Fruit fly (Drosophila melanogaster) whole organism, embryonic: ENCODE data around the gene CG34282.

Experiments used
- C15 ChIP-seq: fragments of 200-800 bp; sonication (Bioruptor generic); IDR thresholded peaks from 3 replicates; pipeline ENCODE4 v1.3.6; 2022; ENCODE audit warnings: missing biosample characterization, missing genetic modification characterization
- CG10321 ChIP-seq: fragments of 200-800 bp; sonication (Bioruptor generic); IDR thresholded peaks from 2 replicates; pipeline ENCODE4 v1.3.6; 2022; ENCODE audit warnings: missing biosample characterization, missing genetic modification characterization
- CG10565 ChIP-seq: fragments of 200-800 bp; sonication (Bioruptor generic); optimal IDR thresholded peaks from 3 replicates; lab custom pipeline; 2016; ENCODE audit warnings: missing biosample characterization, mild to moderate bottlenecking, missing genetic modification characterization
- CG11695 ChIP-seq: fragments of 200-800 bp; sonication (Bioruptor generic); IDR thresholded peaks from 3 replicates; pipeline ENCODE4 v1.3.6; 2022; ENCODE audit warnings: missing biosample characterization, missing genetic modification characterization
- CG11723 ChIP-seq: fragments of 200-800 bp; sonication (Bioruptor generic); optimal IDR thresholded peaks from 2 replicates; lab custom pipeline; 2017; ENCODE audit warnings: missing biosample characterization, mild to moderate bottlenecking, missing genetic modification characterization
- CG12071 ChIP-seq: fragments of 200-800 bp; sonication (Bioruptor generic); optimal IDR thresholded peaks from 3 replicates; lab custom pipeline; 2018; ENCODE audit warnings: missing biosample characterization, mild to moderate bottlenecking, missing genetic modification characterization
- CG12155 ChIP-seq: fragments of 200-800 bp; sonication (Bioruptor generic); optimal IDR thresholded peaks from 3 replicates; lab custom pipeline; 2016; ENCODE audit warnings: missing biosample characterization, missing genetic modification characterization
- CG12744 ChIP-seq: fragments of 200-800 bp; sonication (Bioruptor generic); optimal IDR thresholded peaks from 2 replicates; lab custom pipeline; 2016; ENCODE audit warnings: missing biosample characterization, missing genetic modification characterization
- CG13775 ChIP-seq: fragments of 200-800 bp; sonication (Bioruptor generic); optimal IDR thresholded peaks from 3 replicates; lab custom pipeline; 2017; ENCODE audit warnings: missing biosample characterization, mild to moderate bottlenecking, missing genetic modification characterization
- CG14014 ChIP-seq: fragments of 200-800 bp; sonication (Bioruptor generic); IDR thresholded peaks from 2 replicates; pipeline ENCODE4 v1.3.6; 2022; ENCODE audit warnings: missing biosample characterization, missing genetic modification characterization
- CG14667 ChIP-seq: fragments of 200-800 bp; sonication (Bioruptor generic); IDR thresholded peaks from 2 replicates; pipeline ENCODE4 v1.3.6; 2022; ENCODE audit warnings: missing biosample characterization, missing genetic modification characterization
- CG15269 ChIP-seq: fragments of 200-800 bp; sonication (Bioruptor generic); optimal IDR thresholded peaks from 2 replicates; lab custom pipeline; 2018; ENCODE audit warnings: missing biosample characterization, mild to moderate bottlenecking, missing genetic modification characterization, moderate library complexity
- CG17361 ChIP-seq: fragments of 200-800 bp; sonication (Bioruptor generic); IDR thresholded peaks from 3 replicates; pipeline ENCODE4 v1.3.6; 2022; ENCODE audit warnings: missing biosample characterization, missing genetic modification characterization
- CG2116 ChIP-seq: fragments of 200-800 bp; sonication (Bioruptor generic); optimal IDR thresholded peaks from 3 replicates; lab custom pipeline; 2018; ENCODE audit warnings: missing biosample characterization, mild to moderate bottlenecking, missing genetic modification characterization
- CG2120 ChIP-seq: fragments of 200-800 bp; sonication (Bioruptor generic); optimal IDR thresholded peaks from 3 replicates; lab custom pipeline; 2016; ENCODE audit warnings: missing biosample characterization, missing genetic modification characterization
- CG3407 ChIP-seq: fragments of 200-800 bp; sonication (Bioruptor generic); optimal IDR thresholded peaks from 2 replicates; lab custom pipeline; 2018; ENCODE audit warnings: missing biosample characterization, mild to moderate bottlenecking, missing genetic modification characterization
- CG4404 ChIP-seq: fragments of 200-800 bp; sonication (Bioruptor generic); IDR thresholded peaks from 2 replicates; pipeline ENCODE4 v1.3.6; 2022; ENCODE audit warnings: missing biosample characterization, missing genetic modification characterization
- CG4617 ChIP-seq: fragments of 200-800 bp; sonication (Bioruptor generic); optimal IDR thresholded peaks from 3 replicates; lab custom pipeline; 2016; ENCODE audit warnings: missing biosample characterization, missing genetic modification characterization, borderline replicate concordance
- CG6654 ChIP-seq: fragments of 200-800 bp; sonication (Bioruptor generic); optimal IDR thresholded peaks from 2 replicates; lab custom pipeline; 2017; ENCODE audit warnings: missing biosample characterization, mild to moderate bottlenecking, missing genetic modification characterization
- CG8290 ChIP-seq, 3 experiments: fragments of 200-800 bp; sonication (Bioruptor generic); optimal IDR thresholded peaks; 2 replicates each; lab custom pipeline; 2016 to 2019; ENCODE audit warnings: missing biosample characterization in 3 of 3, missing genetic modification characterization in 3 of 3, mild to moderate bottlenecking in 2 of 3, moderate library complexity in 1 of 3
- CG8359 ChIP-seq: fragments of 200-800 bp; sonication (Bioruptor generic); optimal IDR thresholded peaks from 2 replicates; lab custom pipeline; 2017; ENCODE audit warnings: missing biosample characterization, mild to moderate bottlenecking, missing genetic modification characterization, borderline replicate concordance
- CG8388 ChIP-seq: fragments of 200-800 bp; sonication (Bioruptor generic); optimal IDR thresholded peaks from 2 replicates; lab custom pipeline; 2019; ENCODE audit warnings: missing biosample characterization, mild to moderate bottlenecking, missing genetic modification characterization, moderate library complexity
- Dip3 ChIP-seq: fragments of 200-800 bp; sonication (Bioruptor generic); optimal IDR thresholded peaks from 3 replicates; lab custom pipeline; 2016; ENCODE audit warnings: missing biosample characterization, missing genetic modification characterization
- Doc2 ChIP-seq: fragments of 200-800 bp; sonication (Bioruptor generic); IDR thresholded peaks from 2 replicates; pipeline ENCODE4 v1.3.6; 2022; ENCODE audit warnings: missing biosample characterization, missing genetic modification characterization
- Eip74EF ChIP-seq, 2 experiments: fragments of 200-800 bp in 1 of 2; fragments of >200 bp in 1 of 2; sonication (Bioruptor generic) in 1 of 2; optimal IDR thresholded peaks; 2 replicates each; lab custom pipeline; 2017 to 2019; ENCODE audit warnings: missing biosample characterization in 2 of 2, missing genetic modification characterization in 2 of 2, mild to moderate bottlenecking in 1 of 2, moderate library complexity in 1 of 2
- Fer2 ChIP-seq: fragments of 200-800 bp; sonication (Bioruptor generic); optimal IDR thresholded peaks from 2 replicates; lab custom pipeline; 2018; ENCODE audit warnings: missing biosample characterization, mild to moderate bottlenecking, missing genetic modification characterization, moderate library complexity
- Mrtf ChIP-seq: fragments of 200-800 bp; sonication (Bioruptor generic); IDR thresholded peaks from 3 replicates; pipeline ENCODE4 v1.3.6; 2022; ENCODE audit warnings: missing biosample characterization, missing genetic modification characterization
- Myb ChIP-seq: fragments of 200-800 bp; sonication (Bioruptor generic); optimal IDR thresholded peaks from 2 replicates; lab custom pipeline; 2016; ENCODE audit warnings: missing biosample characterization, missing genetic modification characterization
- NC2α ChIP-seq: fragments of 200-800 bp; sonication (Bioruptor generic); optimal IDR thresholded peaks from 2 replicates; lab custom pipeline; 2016; ENCODE audit warnings: missing biosample characterization, missing genetic modification characterization
- Scr ChIP-seq: fragments of 200-800 bp; sonication (Bioruptor generic); IDR thresholded peaks from 2 replicates; pipeline ENCODE4 v1.3.6; 2022; ENCODE audit warnings: missing biosample characterization, missing genetic modification characterization; ENCODE audit not compliant: partially characterized antibody
- Vsx1 ChIP-seq: fragments of 200-800 bp; sonication (Bioruptor generic); optimal IDR thresholded peaks from 2 replicates; lab custom pipeline; 2017; ENCODE audit warnings: missing biosample characterization, mild to moderate bottlenecking, missing genetic modification characterization, missing genetic modification reagents
- YL-1 ChIP-seq: fragments of 200-800 bp; sonication (Bioruptor generic); optimal IDR thresholded peaks from 3 replicates; lab custom pipeline; 2017; ENCODE audit warnings: missing biosample characterization, mild to moderate bottlenecking, missing genetic modification characterization
- al ChIP-seq: fragments of 200-800 bp; sonication (Bioruptor generic); IDR thresholded peaks from 2 replicates; pipeline ENCODE4 v1.3.6; 2022; ENCODE audit warnings: missing biosample characterization, missing genetic modification characterization
- bbx ChIP-seq: fragments of 200-800 bp; sonication (Bioruptor generic); IDR thresholded peaks from 2 replicates; pipeline ENCODE4 v1.3.6; 2022; ENCODE audit warnings: missing biosample characterization, missing genetic modification characterization; ENCODE audit not compliant: partially characterized antibody
- bsh ChIP-seq, 2 experiments: fragments of 200-800 bp; sonication (Bioruptor generic); optimal IDR thresholded peaks; 2 replicates each; lab custom pipeline; 2017 to 2018; ENCODE audit warnings: mild to moderate bottlenecking in 2 of 2, missing biosample characterization in 2 of 2, missing genetic modification characterization in 2 of 2, moderate library complexity in 1 of 2
- caup ChIP-seq: fragments of 200-800 bp; sonication (Bioruptor generic); optimal IDR thresholded peaks from 3 replicates; lab custom pipeline; 2017; ENCODE audit warnings: missing biosample characterization, mild to moderate bottlenecking, missing genetic modification characterization, moderate library complexity; ENCODE audit not compliant: severe bottlenecking
- dati ChIP-seq: fragments of 200-800 bp; sonication (Bioruptor generic); IDR thresholded peaks from 2 replicates; pipeline ENCODE4 v1.3.6; 2022; ENCODE audit warnings: missing biosample characterization, missing genetic modification characterization
- dmrt11E ChIP-seq: fragments of 200-800 bp; sonication (Bioruptor generic); optimal IDR thresholded peaks from 3 replicates; lab custom pipeline; 2018; ENCODE audit warnings: missing biosample characterization, mild to moderate bottlenecking, missing genetic modification characterization, moderate library complexity
- ftz-f1 ChIP-seq: fragments of 200-800 bp; sonication (Bioruptor generic); optimal IDR thresholded peaks from 2 replicates; lab custom pipeline; 2016; ENCODE audit warnings: missing biosample characterization, missing genetic modification characterization
- hth ChIP-seq: fragments of >200 bp; optimal IDR thresholded peaks from 2 replicates; lab custom pipeline; 2017; ENCODE audit warnings: inconsistent platforms
- pros ChIP-seq: fragments of 200-800 bp; sonication (Bioruptor generic); optimal IDR thresholded peaks from 3 replicates; lab custom pipeline; 2019; ENCODE audit warnings: missing biosample characterization, mild to moderate bottlenecking, missing genetic modification characterization, moderate library complexity
- salm ChIP-seq: fragments of 200-800 bp; sonication (Bioruptor generic); optimal IDR thresholded peaks from 2 replicates; lab custom pipeline; 2018; ENCODE audit warnings: missing biosample characterization, mild to moderate bottlenecking, missing genetic modification characterization
- sima ChIP-seq: fragments of 200-800 bp; sonication (Bioruptor generic); optimal IDR thresholded peaks from 2 replicates; lab custom pipeline; 2016; ENCODE audit warnings: missing biosample characterization, missing genetic modification characterization
- sna ChIP-seq: fragments of 200-800 bp; sonication (Bioruptor generic); IDR thresholded peaks from 2 replicates; pipeline ENCODE4 v1.3.6; 2022; ENCODE audit warnings: missing biosample characterization, missing genetic modification characterization; ENCODE audit not compliant: partially characterized antibody
- tap ChIP-seq: fragments of 200-800 bp; optimal IDR thresholded peaks from 3 replicates; lab custom pipeline; 2019; ENCODE audit warnings: missing biosample characterization, mild to moderate bottlenecking, missing genetic modification characterization, moderate library complexity
- tin ChIP-seq: fragments of 200-800 bp; sonication (Bioruptor generic); optimal IDR thresholded peaks from 3 replicates; lab custom pipeline; 2016; ENCODE audit warnings: missing biosample characterization, missing genetic modification characterization
- tna ChIP-seq: fragments of 200-800 bp; sonication (Bioruptor generic); IDR thresholded peaks from 2 replicates; pipeline ENCODE4 v1.3.6; 2022; ENCODE audit warnings: missing biosample characterization, missing genetic modification characterization; ENCODE audit not compliant: partially characterized antibody
- trem ChIP-seq: fragments of 200-800 bp; optimal IDR thresholded peaks from 3 replicates; lab custom pipeline; 2019; ENCODE audit warnings: missing biosample characterization, mild to moderate bottlenecking, missing genetic modification characterization, moderate library complexity
- wek ChIP-seq: fragments of 200-800 bp; sonication (Bioruptor generic); optimal IDR thresholded peaks from 3 replicates; lab custom pipeline; 2018; ENCODE audit warnings: missing biosample characterization, mild to moderate bottlenecking, missing genetic modification characterization, moderate library complexity
- z ChIP-seq: fragments of 200-800 bp; sonication (Bioruptor generic); IDR thresholded peaks from 3 replicates; pipeline ENCODE4 v1.3.6; 2022; ENCODE audit warnings: missing biosample characterization, missing genetic modification characterization

CG34282 gene

DNA sequence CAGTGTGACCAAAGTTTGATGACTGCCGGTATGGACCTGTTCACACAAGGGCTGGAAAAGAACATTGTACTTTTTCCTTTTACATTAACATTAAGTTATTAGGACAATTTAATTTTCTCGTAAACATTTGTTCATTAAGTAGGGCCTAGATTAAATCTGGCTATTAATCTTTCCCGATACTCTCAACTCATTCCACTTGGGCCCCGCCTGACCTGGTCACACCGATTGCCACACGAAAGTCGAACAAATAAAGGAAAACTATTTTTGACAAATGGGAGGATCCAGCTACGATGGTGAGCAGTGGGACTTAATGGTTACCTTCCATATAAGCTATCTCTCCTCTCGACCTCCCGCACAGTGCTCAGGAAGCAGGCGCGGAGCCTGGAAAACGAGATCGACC, 31.5 kb upstream of the CG34282 start, which contains the start of the genes Cpsf73 and Gos28 (continued):
- TF ChIP-seq CG13775 (GFP tag; lab: Kevin White, UChicago) (peak; percentile 30), NC2α (GFP tag; lab: Kevin White, UChicago) (no peak), C15 (GFP tag; lab: Robert Waterston, UW) (no peak), salm (tag; lab: Kevin White, UChicago) (no peak), YL-1 (GFP tag; lab: Kevin White, UChicago) (peak; percentile 77), Mrtf (GFP tag; lab: Robert Waterston, UW) (no peak), tna (GFP tag; lab: Robert Waterston, UW) (no peak), tin (GFP tag; lab: Kevin White, UChicago) (no peak), Dip3 (GFP tag; lab: Kevin White, UChicago) (no peak), CG8290 (GFP tag; optimal IDR thresholded peaks at IDR 0.05; lab: Kevin White, UChicago) (no peak), CG8290 (tag; optimal IDR thresholded peaks at IDR 0.05; lab: Kevin White, UChicago) (no peak), CG15269 (tag; lab: Kevin White, UChicago) (no peak), Scr (peak; percentile 60), CG14014 (GFP tag; lab: Robert Waterston, UW) (0 out of 2 replicates have a peak, but pooled peaks have one; percentile 33), CG12071 (GFP tag; lab: Kevin White, UChicago) (no peak), sna (GFP tag; lab: Robert Waterston, UW) (no peak), CG17361 (GFP tag; lab: Robert Waterston, UW) (peak; percentile 42; the same call in 1 of the 3 replicates), CG3407 (GFP tag; lab: Kevin White, UChicago) (no peak), ftz-f1 (no peak), CG6654 (no peak), CG10565 (no peak), wek (no peak), CG8388 (GFP tag; lab: Kevin White, UChicago) (peak; percentile 25), sima (no peak), CG4617 (GFP tag; lab: Kevin White, UChicago) (peak; percentile 92), hth (no peak), tap (tag; lab: Kevin White, UChicago) (no peak), CG4404 (GFP tag; lab: Robert Waterston, UW) (no peak), dmrt11E (peak; percentile 3), pros (GFP tag; lab: Kevin White, UChicago) (no peak), CG11723 (GFP tag; lab: Kevin White, UChicago) (no peak), CG11695 (GFP tag; lab: Robert Waterston, UW) (no peak), Eip74EF (GFP tag; optimal IDR thresholded peaks at IDR 0.05; lab: Kevin White, UChicago) (no peak), CG8359 (GFP tag; lab: Kevin White, UChicago) (no peak), CG10321 (GFP tag; lab: Robert Waterston, UW) (no peak), dati (GFP tag; lab: Robert Waterston, UW) (no peak), trem (tag; lab: Kevin White, UChicago) (peak; percentile 58), bsh (GFP tag; optimal IDR thresholded peaks at IDR 0.05; lab: Kevin White, UChicago) (peak in 1 of 2 experiments; percentile 1), Fer2 (tag; lab: Kevin White, UChicago) (no peak), Doc2 (GFP tag; lab: Robert Waterston, UW) (no peak), z (GFP tag; lab: Robert Waterston, UW) (no peak), bbx (GFP tag; lab: Robert Waterston, UW) (peak; percentile 47; the same call in 1 of the 2 replicates), CG2120 (GFP tag; lab: Kevin White, UChicago) (peak; percentile 37), CG12744 (GFP tag; lab: Kevin White, UChicago) (no peak), al (GFP tag; lab: Robert Waterston, UW) (no peak), caup (GFP tag; lab: Kevin White, UChicago) (no peak), CG14667 (GFP tag; lab: Robert Waterston, UW) (no peak), Vsx1 (no peak), CG2116 (peak; percentile 51), Myb (GFP tag; lab: Kevin White, UChicago) (peak; percentile 19), CG12155 (GFP tag; lab: Kevin White, UChicago) (no peak)
